Worm (Caenorhabditis elegans): ENCODE results near the gene F14F3.4.

Gene F14F3.4

DNA sequence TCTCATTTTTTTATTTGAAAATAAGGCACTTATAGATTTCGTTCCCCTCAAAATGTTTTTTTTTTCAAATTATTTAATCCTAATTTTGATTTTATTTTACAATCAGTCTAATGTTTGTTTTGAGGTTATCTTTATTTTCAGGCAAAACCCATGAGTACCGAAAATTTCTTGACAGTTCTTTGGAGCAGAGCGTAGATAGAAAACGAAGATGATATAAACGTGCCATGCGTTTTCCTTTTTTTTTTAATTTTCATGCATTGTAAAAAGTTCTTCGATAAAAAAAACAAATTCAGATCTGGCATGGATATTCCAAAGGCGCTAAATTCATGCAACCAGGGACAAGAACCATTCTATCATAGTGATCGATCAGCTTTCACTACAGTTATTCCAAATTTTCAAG, 30.2 kb downstream of the F14F3.4 start, which contains the start of gene C33D3.5 (continued):
- TF ChIP-seq madf-3 (GFP tag; IDR thresholded peaks at IDR 0.05) (no peak), B0261.1 (tag; optimal IDR thresholded peaks at IDR 0.05) (no peak), pha-4 (tag; optimal IDR thresholded peaks at IDR 0.05) (no peak), snpc-1.3 (tag; optimal IDR thresholded peaks at IDR 0.05; ENCODE audit: insufficient read depth) (no peak), mxl-1 (tag; optimal IDR thresholded peaks at IDR 0.05) (no peak)

ce11 chrX:10488763-10489162, 32.5 kb downstream of the F14F3.4 start, which contains the start of gene C33D3.4:
TSS of gene C33D3.4 (plus strand) at chrX:10489063.
- TF ChIP-seq madf-8 (GFP tag; conservative IDR thresholded peaks at IDR 0.05) (no peak), ztf-25 (GFP tag; IDR thresholded peaks at IDR 0.05) (no peak), ztf-26 (tag; optimal IDR thresholded peaks at IDR 0.05) (no peak), sea-2 (GFP tag; IDR thresholded peaks at IDR 0.05) (no peak), F23B12.7 (tag; optimal IDR thresholded peaks at IDR 0.05; ENCODE audit: insufficient read depth) (no peak), dpff-1 (tag; optimal IDR thresholded peaks at IDR 0.05) (no peak), F57C9.4 (tag; optimal IDR thresholded peaks at IDR 0.05) (no peak), hlh-26 (GFP tag; conservative IDR thresholded peaks at IDR 0.05) (no peak), ceh-91 (GFP tag; IDR thresholded peaks at IDR 0.05) (no peak), D2030.7 (GFP tag; IDR thresholded peaks at IDR 0.05) (no peak), let-607 (tag; optimal IDR thresholded peaks at IDR 0.05) (no peak)

ce11 chrX:10485300-10485755, 35.9 kb downstream of the F14F3.4 start, which contains the start of gene C33D3.3:
TSS of gene C33D3.3 (plus strand) at chrX:10485350.
- no peak for TF ChIP-seq ccch-3 (GFP tag; optimal IDR thresholded peaks at IDR 0.05)
- no peak for TF ChIP-seq ztf-18 (tag; optimal IDR thresholded peaks at IDR 0.05)
- TF ChIP-seq snpc-4 (GFP tag; optimal IDR thresholded peaks at IDR 0.05), result no peak
- TF ChIP-seq snpc-4 (tag; optimal IDR thresholded peaks at IDR 0.05), result no peak
- TF ChIP-seq pbrm-1 (GFP tag; IDR thresholded peaks at IDR 0.05), result no peak
- TF ChIP-seq ceh-40 (GFP tag; IDR thresholded peaks at IDR 0.05), result no peak
- no peak for TF ChIP-seq cebp-1 (GFP tag; IDR thresholded peaks at IDR 0.05)
- TF ChIP-seq cebp-1 (tag; optimal IDR thresholded peaks at IDR 0.05), result no peak
- no peak for TF ChIP-seq D2030.7 (GFP tag; IDR thresholded peaks at IDR 0.05)
- TF ChIP-seq egl-18 (GFP tag; IDR thresholded peaks at IDR 0.05), result no peak
- no peak for TF ChIP-seq F37B4.10 (GFP tag; IDR thresholded peaks at IDR 0.05)
- no peak for TF ChIP-seq mcd-1 (GFP tag; IDR thresholded peaks at IDR 0.05)

ce11 chrX:10482272-10482671, 38.9 kb downstream of the F14F3.4 start:
- TF ChIP-seq lir-1 (GFP tag; conservative IDR thresholded peaks at IDR 0.05) (no peak), cebp-2 (GFP tag; IDR thresholded peaks at IDR 0.05) (no peak), B0336.3 (GFP tag; IDR thresholded peaks at IDR 0.05) (no peak), ceh-100 (GFP tag; IDR thresholded peaks at IDR 0.05) (no peak), sdz-38 (tag; optimal IDR thresholded peaks at IDR 0.05) (no peak), ztf-3 (GFP tag; optimal IDR thresholded peaks at IDR 0.05) (no peak), Y53F4B.3 (GFP tag; IDR thresholded peaks at IDR 0.05) (no peak), B0019.2 (GFP tag; conservative IDR thresholded peaks at IDR 0.05) (no peak), rcor-1 (GFP tag; IDR thresholded peaks at IDR 0.05) (no peak), attf-6 (GFP tag; IDR thresholded peaks at IDR 0.05) (no peak), ets-4 (GFP tag; optimal IDR thresholded peaks at IDR 0.05) (no peak), ccch-3 (GFP tag; optimal IDR thresholded peaks at IDR 0.05) (no peak)

Measured in whole organism, young adult.